Fruit fly (Drosophila melanogaster): Measurements from ENCODE around the gene Or98b.

Gene Or98b

dm6 chr3R:28339654-28340605, 12.1 kb upstream of the Or98b start, which contains the start of the genes Gfat2 and Moca-cyp (continued):
- TF ChIP-seq CG14014 (GFP tag; IDR thresholded peaks at IDR 0.05) (peak; percentile 72), CG2875 (GFP tag; optimal IDR thresholded peaks at IDR 0.05) (peak; percentile 35), sc (optimal IDR thresholded peaks at IDR 0.05) (no peak), sc (GFP tag; optimal IDR thresholded peaks at IDR 0.05) (peak; percentile 56), ranshi (GFP tag; IDR thresholded peaks at IDR 0.05) (peak; percentile 60), chn (GFP tag; optimal IDR thresholded peaks at IDR 0.05) (peak; percentile 37), CG18619 (GFP tag; optimal IDR thresholded peaks at IDR 0.05) (peak; percentile 67), gt (GFP tag; IDR thresholded peaks at IDR 0.05) (no peak), CG17385 (GFP tag; optimal IDR thresholded peaks at IDR 0.05) (peak; percentile 54), CG12942 (GFP tag; optimal IDR thresholded peaks at IDR 0.05) (peak; percentile 8), NfI (GFP tag; optimal IDR thresholded peaks at IDR 0.05) (peak; percentile 72), phol (tag; optimal IDR thresholded peaks at IDR 0.05) (peak; percentile 84), ems (GFP tag; optimal IDR thresholded peaks at IDR 0.05) (peak; percentile 6), schlank (tag; optimal IDR thresholded peaks at IDR 0.05) (no peak), zen2 (GFP tag; IDR thresholded peaks at IDR 0.05; ENCODE audit: partially characterized antibody) (no peak; the same call in 2 of the 3 replicates), Dip2 (GFP tag; IDR thresholded peaks at IDR 0.05) (no peak), CG10565 (GFP tag; optimal IDR thresholded peaks at IDR 0.05) (no peak), H2.0 (GFP tag; IDR thresholded peaks at IDR 0.05) (peak; percentile 53), CG2129 (GFP tag; IDR thresholded peaks at IDR 0.05; ENCODE audit: partially characterized antibody) (0 out of 2 replicates have a peak, but pooled peaks have one; percentile 25), grau (tag; optimal IDR thresholded peaks at IDR 0.05) (peak; percentile 71), Nf-YC (tag; optimal IDR thresholded peaks at IDR 0.05) (peak; percentile 67), CG4617 (GFP tag; optimal IDR thresholded peaks at IDR 0.05; ENCODE audit: borderline replicate concordance) (peak; percentile 55), CG7987 (GFP tag; optimal IDR thresholded peaks at IDR 0.05) (peak; percentile 75), ato (GFP tag; IDR thresholded peaks at IDR 0.05; ENCODE audit: partially characterized antibody) (peak; percentile 27; the same call in 1 of the 2 replicates), Max (GFP tag; optimal IDR thresholded peaks at IDR 0.05) (peak; percentile 59), CG9797 (GFP tag; optimal IDR thresholded peaks at IDR 0.05) (peak; percentile 79), Med (GFP tag) (peak; percentile 88), Hr78 (GFP tag; optimal IDR thresholded peaks at IDR 0.05) (no peak), az2 (GFP tag; optimal IDR thresholded peaks at IDR 0.05) (peak; percentile 49), CG10209 (GFP tag; optimal IDR thresholded peaks at IDR 0.05) (peak; percentile 73), peb (GFP tag; IDR thresholded peaks at IDR 0.05) (no peak), cato (GFP tag; optimal IDR thresholded peaks at IDR 0.05; ENCODE audit: borderline replicate concordance) (peak; percentile 38), Trl (optimal IDR thresholded peaks at IDR 0.05) (peak; percentile 57 to 80), Trl (GFP tag; optimal IDR thresholded peaks at IDR 0.05) (peak; percentile 5), Side (GFP tag; optimal IDR thresholded peaks at IDR 0.05) (no peak), D19A (tag; optimal IDR thresholded peaks at IDR 0.05) (peak; percentile 50), CG11504 (tag; optimal IDR thresholded peaks at IDR 0.05) (peak; percentile 74), CG6272 (GFP tag; IDR thresholded peaks at IDR 0.05) (no peak), CG11560 (tag; IDR thresholded peaks at IDR 0.05) (no peak), HmgD (GFP tag; optimal IDR thresholded peaks at IDR 0.05) (no peak), Taf1 (GFP tag; IDR thresholded peaks at IDR 0.05) (no peak), CG6813 (GFP tag; optimal IDR thresholded peaks at IDR 0.05) (peak; percentile 57), CG6765 (GFP tag; optimal IDR thresholded peaks at IDR 0.05) (no peak), Scr (GFP tag; IDR thresholded peaks at IDR 0.05; ENCODE audit: partially characterized antibody) (peak; percentile 77), Ada2b (GFP tag; IDR thresholded peaks at IDR 0.05) (peak; percentile 63), CkIIα-i1 (GFP tag; IDR thresholded peaks at IDR 0.05) (no peak), ind (GFP tag; optimal IDR thresholded peaks at IDR 0.05) (peak; percentile 65), dmrt99B (tag; optimal IDR thresholded peaks at IDR 0.05) (peak; percentile 56)
